Worm (Caenorhabditis elegans) whole organism, late embryonic: ENCODE measurements around the gene F44B9.9.

Source experiments
- K02D7.2 ChIP-seq: sonication (generic microtip); optimal IDR thresholded peaks from 2 replicates; lab custom pipeline; 2017; ENCODE audit warnings: mild to moderate bottlenecking, missing genetic modification characterization, missing compliant biosample characterization
- elt-2 ChIP-seq: sonication (generic microtip); optimal IDR thresholded peaks from 2 replicates; lab custom pipeline; 2016; ENCODE audit warnings: missing genetic modification reagents, missing genetic modification characterization, missing compliant biosample characterization
- hlh-15 ChIP-seq: sonication (generic microtip); optimal IDR thresholded peaks from 2 replicates; lab custom pipeline; 2016; ENCODE audit warnings: missing genetic modification characterization, missing compliant biosample characterization
- nhr-11 ChIP-seq: fragments of 150-350 bp; optimal IDR thresholded peaks from 2 replicates; lab custom pipeline; 2014; ENCODE audit warnings: missing biosample characterization, missing genetic modification characterization
- ref-2 ChIP-seq: sonication (generic microtip); optimal IDR thresholded peaks from 2 replicates; lab custom pipeline; 2016; ENCODE audit warnings: missing genetic modification characterization, missing compliant biosample characterization
- sdc-2 ChIP-seq: sonication (generic microtip); optimal IDR thresholded peaks from 2 replicates; lab custom pipeline; 2016; ENCODE audit warnings: missing genotype, missing genetic modification characterization, missing compliant biosample characterization

ce11 chrIII:7981938-7982337 is 48.9 kb downstream of the F44B9.9 start:
- no peak for TF ChIP-seq hlh-15
- TF ChIP-seq nhr-11 (tag; lab: Kevin White, UChicago): no peak
- TF ChIP-seq ref-2 (tag; lab: Kevin White, UChicago): no peak
- no peak for TF ChIP-seq K02D7.2 (tag; lab: Kevin White, UChicago)
- TF ChIP-seq elt-2 (tag; lab: Kevin White, UChicago): no peak
- TF ChIP-seq sdc-2: no peak
